Fruit fly (Drosophila melanogaster): ENCODE data around the gene CG10918.

The CG10918 gene

DNA sequence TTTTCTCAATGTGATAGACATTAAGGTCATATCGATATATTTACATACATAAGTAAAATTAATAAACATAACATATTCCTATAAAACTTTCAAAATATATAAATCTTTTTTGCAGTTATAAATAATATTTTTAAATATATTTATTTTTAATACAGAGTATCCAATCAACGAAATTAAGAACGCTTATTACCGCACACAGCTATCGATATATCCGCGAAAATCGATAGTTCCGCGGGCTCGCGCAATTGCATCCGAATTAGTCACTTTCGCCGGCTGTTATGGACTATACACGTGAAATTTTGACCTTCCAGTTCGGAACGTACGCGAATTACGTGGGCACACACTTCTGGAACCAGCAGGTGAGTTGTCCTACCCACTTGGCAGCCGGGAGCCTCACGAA is 40.3 kb downstream of the CG10918 start, which contains the start of gene mst:
Gene mst, plus strand, starts transcription at position 244 of the 400 bp plus-strand sequence.
- TF ChIP-seq CG32264 (GFP tag; optimal IDR thresholded peaks at IDR 0.05) (no peak), dsf (GFP tag; optimal IDR thresholded peaks at IDR 0.05; ENCODE audit: borderline replicate concordance) (no peak), N (GFP tag; optimal IDR thresholded peaks at IDR 0.05) (no peak), sage (GFP tag; optimal IDR thresholded peaks at IDR 0.05) (no peak), rgr (GFP tag; optimal IDR thresholded peaks at IDR 0.05) (no peak), brk (GFP tag; optimal IDR thresholded peaks at IDR 0.05) (no peak), dmrt93B (GFP tag; optimal IDR thresholded peaks at IDR 0.05) (no peak), Myc (optimal IDR thresholded peaks at IDR 0.05) (no peak), Mio (GFP tag; optimal IDR thresholded peaks at IDR 0.05) (no peak), OdsH (GFP tag; optimal IDR thresholded peaks at IDR 0.05) (no peak), HLH106 (tag; optimal IDR thresholded peaks at IDR 0.05) (no peak), jim (GFP tag; optimal IDR thresholded peaks at IDR 0.05) (no peak), usp (GFP tag; optimal IDR thresholded peaks at IDR 0.05) (no peak), tai (GFP tag; optimal IDR thresholded peaks at IDR 0.05) (no peak), Sp1 (GFP tag; optimal IDR thresholded peaks at IDR 0.05) (no peak)

DNA sequence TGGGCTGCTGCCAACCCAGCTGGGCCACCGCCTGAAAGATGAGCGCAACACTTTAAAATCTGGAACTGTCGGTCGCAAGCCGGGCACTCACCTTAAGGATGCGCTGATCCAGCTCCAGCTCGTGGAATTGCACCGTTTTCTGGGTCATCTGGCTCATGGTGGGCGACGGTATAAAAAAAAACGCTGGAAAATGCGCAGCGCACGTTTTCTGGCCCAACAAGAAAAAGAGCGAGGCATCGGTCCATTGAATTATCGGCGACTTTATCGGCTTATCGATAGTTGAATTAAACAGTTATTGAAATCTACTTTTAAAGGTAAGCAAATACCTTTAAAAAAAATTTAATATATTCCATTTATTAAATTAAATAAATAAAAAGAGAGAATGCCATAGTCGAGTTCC is 41.4 kb downstream of the CG10918 start, which contains the start of gene Ddx56:
Gene Ddx56, minus strand, starts transcription at position 252 of the 400 bp plus-strand sequence.
- no peak for TF ChIP-seq jim (GFP tag; optimal IDR thresholded peaks at IDR 0.05)
- TF ChIP-seq brk (GFP tag; optimal IDR thresholded peaks at IDR 0.05), result no peak
- no peak for TF ChIP-seq Sp1 (GFP tag; optimal IDR thresholded peaks at IDR 0.05)
- no peak for TF ChIP-seq Vsx2 (GFP tag; optimal IDR thresholded peaks at IDR 0.05; ENCODE audit: partially characterized antibody)
- TF ChIP-seq N (GFP tag; optimal IDR thresholded peaks at IDR 0.05), result no peak
